Worm (Caenorhabditis elegans) whole organism, young adult: Measurements from ENCODE around the gene srt-43.

Source experiments
- B0019.2 ChIP-seq: fragments of 200-800 bp; sonication (Bioruptor generic); conservative IDR thresholded peaks from 2 replicates; pipeline ENCODE4 v1.3.6; 2022; ENCODE audit warnings: missing genetic modification reagents, missing genetic modification characterization, missing compliant biosample characterization
- C17E4.6 ChIP-seq: fragments of 200-800 bp; sonication (Bioruptor generic); IDR thresholded peaks from 2 replicates; pipeline ENCODE4 v1.3.6; 2022; ENCODE audit warnings: missing genetic modification reagents, missing genetic modification characterization, missing compliant biosample characterization
- F23B12.7 ChIP-seq: sonication (generic microtip); optimal IDR thresholded peaks from 2 replicates; lab custom pipeline; 2017; ENCODE audit warnings: missing genetic modification characterization, mild to moderate bottlenecking, missing compliant biosample characterization, antibody characterized with exemption, moderate library complexity; ENCODE audit not compliant: insufficient read depth
- F33H1.4 ChIP-seq: fragments of 200-800 bp; sonication (Bioruptor generic); IDR thresholded peaks from 2 replicates; pipeline ENCODE4 v1.3.6; 2022; ENCODE audit warnings: missing genetic modification reagents, missing genetic modification characterization, missing compliant biosample characterization
- F49E8.2 ChIP-seq: sonication (generic microtip); optimal IDR thresholded peaks from 3 replicates; lab custom pipeline; 2017; ENCODE audit warnings: missing genetic modification characterization, mild to moderate bottlenecking, missing compliant biosample characterization, antibody characterized with exemption, moderate library complexity; ENCODE audit not compliant: insufficient read depth
- F57A8.1 ChIP-seq: fragments of 200-800 bp; sonication (Bioruptor generic); optimal IDR thresholded peaks from 2 replicates; lab custom pipeline; 2018; ENCODE audit warnings: mild to moderate bottlenecking, missing genetic modification characterization, moderate library complexity, missing compliant biosample characterization
- K11D2.4 ChIP-seq: fragments of 200-800 bp; sonication (Bioruptor generic); IDR thresholded peaks from 2 replicates; pipeline ENCODE4 v1.3.6; 2022; ENCODE audit warnings: missing genetic modification reagents, missing genetic modification characterization, missing compliant biosample characterization
- Y53F4B.3 ChIP-seq: fragments of 200-800 bp; sonication (Bioruptor generic); IDR thresholded peaks from 2 replicates; pipeline ENCODE4 v1.3.6; 2022; ENCODE audit warnings: missing genetic modification reagents, missing genetic modification characterization, missing compliant biosample characterization
- ZK185.1 ChIP-seq: sonication (generic microtip); optimal IDR thresholded peaks from 2 replicates; lab custom pipeline; 2016; ENCODE audit warnings: mild to moderate bottlenecking, missing genetic modification characterization, missing compliant biosample characterization; ENCODE audit not compliant: poor library complexity, severe bottlenecking
- ama-1 ChIP-seq, 3 experiments: fragments of 150-350 bp in 1 of 3; sonication (generic microtip) in 2 of 3; optimal IDR thresholded peaks; 2 replicates each; lab custom pipeline; 2014 to 2018; ENCODE audit warnings: missing biosample characterization in 2 of 3, missing genetic modification characterization in 2 of 3, missing genetic modification reagents in 2 of 3
- aptf-2 ChIP-seq: fragments of 200-800 bp; sonication (Bioruptor generic); conservative IDR thresholded peaks from 2 replicates; pipeline ENCODE4 v1.3.6; 2022; ENCODE audit warnings: missing genetic modification reagents, missing genetic modification characterization, missing compliant biosample characterization
- atf-7 ChIP-seq: sonication (generic microtip); optimal IDR thresholded peaks from 2 replicates; lab custom pipeline; 2017; ENCODE audit warnings: mild to moderate bottlenecking, missing genetic modification characterization, missing compliant biosample characterization
- ceh-27 ChIP-seq: fragments of 200-800 bp; sonication (Bioruptor generic); optimal IDR thresholded peaks from 2 replicates; lab custom pipeline; 2018; ENCODE audit warnings: mild to moderate bottlenecking, missing genetic modification characterization, moderate library complexity, missing compliant biosample characterization
- efl-1 ChIP-seq: fragments of 150-350 bp; optimal IDR thresholded peaks from 2 replicates; lab custom pipeline; 2014; ENCODE audit warnings: missing biosample characterization, missing genetic modification reagents, missing genetic modification characterization
- egl-18 ChIP-seq: fragments of 200-800 bp; sonication (Bioruptor generic); IDR thresholded peaks from 2 replicates; pipeline ENCODE4 v1.3.6; 2022; ENCODE audit warnings: missing genetic modification reagents, missing genetic modification characterization, missing compliant biosample characterization
- egrh-3 ChIP-seq: fragments of 200-800 bp; sonication (Bioruptor generic); IDR thresholded peaks from 2 replicates; pipeline ENCODE4 v1.3.6; 2022; ENCODE audit warnings: missing genetic modification reagents, missing genetic modification characterization, missing compliant biosample characterization
- ekl-4 ChIP-seq: fragments of 200-800 bp; sonication (Bioruptor generic); IDR thresholded peaks from 2 replicates; pipeline ENCODE4 v1.3.6; 2022; ENCODE audit warnings: missing genetic modification reagents, missing genetic modification characterization, missing compliant biosample characterization
- him-1 ChIP-seq: sonication (generic microtip); optimal IDR thresholded peaks from 2 replicates; lab custom pipeline; 2016; ENCODE audit warnings: missing genotype, missing genetic modification reagents, missing genetic modification characterization, missing compliant biosample characterization
- hmg-1.2 ChIP-seq: fragments of 200-800 bp; sonication (Bioruptor generic); IDR thresholded peaks from 2 replicates; pipeline ENCODE4 v1.3.6; 2022; ENCODE audit warnings: missing genetic modification reagents, missing genetic modification characterization, missing compliant biosample characterization
- hsf-1 ChIP-seq: fragments of 200-800 bp; sonication (Bioruptor generic); IDR thresholded peaks from 2 replicates; pipeline ENCODE4 v1.3.6; 2022; ENCODE audit warnings: missing genetic modification reagents, missing genetic modification characterization, missing compliant biosample characterization
- let-526 ChIP-seq: fragments of 200-800 bp; sonication (Bioruptor generic); IDR thresholded peaks from 2 replicates; pipeline ENCODE4 v1.3.6; 2022; ENCODE audit warnings: missing genetic modification reagents, missing genetic modification characterization, missing compliant biosample characterization
- lin-26 ChIP-seq: fragments of 200-800 bp; sonication (Bioruptor generic); IDR thresholded peaks from 2 replicates; pipeline ENCODE4 v1.3.6; 2022; ENCODE audit warnings: missing genetic modification reagents, missing genetic modification characterization, missing compliant biosample characterization
- lin-54 ChIP-seq: fragments of 200-800 bp; sonication (Bioruptor generic); optimal IDR thresholded peaks from 2 replicates; lab custom pipeline; 2018; ENCODE audit warnings: mild to moderate bottlenecking, missing genetic modification characterization, missing compliant biosample characterization
- madf-3 ChIP-seq: fragments of 200-800 bp; sonication (Bioruptor generic); IDR thresholded peaks from 2 replicates; pipeline ENCODE4 v1.3.6; 2022; ENCODE audit warnings: missing genetic modification reagents, missing genetic modification characterization, missing compliant biosample characterization
- nfya-1 ChIP-seq: sonication (generic microtip); optimal IDR thresholded peaks from 2 replicates; lab custom pipeline; 2017; ENCODE audit warnings: antibody characterized with exemption, missing compliant biosample characterization, missing genetic modification characterization, borderline replicate concordance; ENCODE audit not compliant: insufficient read depth
- nhr-80 ChIP-seq: sonication (generic microtip); optimal IDR thresholded peaks from 2 replicates; lab custom pipeline; 2016; ENCODE audit warnings: missing genetic modification characterization, missing compliant biosample characterization
- nhr-90 ChIP-seq: sonication (generic microtip); optimal IDR thresholded peaks from 2 replicates; lab custom pipeline; 2016; ENCODE audit warnings: missing genotype, mild to moderate bottlenecking, missing genetic modification characterization, missing compliant biosample characterization
- rcor-1 ChIP-seq: fragments of 200-800 bp; sonication (Bioruptor generic); IDR thresholded peaks from 2 replicates; pipeline ENCODE4 v1.3.6; 2022; ENCODE audit warnings: missing genetic modification reagents, missing genetic modification characterization, missing compliant biosample characterization
- sptf-2 ChIP-seq: fragments of 200-800 bp; sonication (Bioruptor generic); optimal IDR thresholded peaks from 2 replicates; lab custom pipeline; 2018; ENCODE audit warnings: mild to moderate bottlenecking, missing genetic modification characterization, missing compliant biosample characterization
- ztf-22 ChIP-seq: fragments of 200-800 bp; sonication (Bioruptor generic); optimal IDR thresholded peaks from 2 replicates; lab custom pipeline; 2018; ENCODE audit warnings: mild to moderate bottlenecking, missing genetic modification characterization, moderate library complexity, missing compliant biosample characterization
- ztf-28 ChIP-seq: fragments of 200-800 bp; sonication (Bioruptor generic); IDR thresholded peaks from 2 replicates; pipeline ENCODE4 v1.3.6; 2022; ENCODE audit warnings: missing genetic modification reagents, missing genetic modification characterization, missing compliant biosample characterization

The srt-43 gene

ce11 chrV:12786340-12786739 lies 17.3 kb downstream of the srt-43 start:
- TF ChIP-seq F49E8.2, result no peak
- TF ChIP-seq lin-26, result no peak
- no peak for TF ChIP-seq hmg-1.2
- no peak for TF ChIP-seq rcor-1

ce11 chrV:12787026-12787425 lies 18.0 kb downstream of the srt-43 start, which contains the start of gene fkb-4:
fkb-4 (minus strand) TSS chrV:12787126.
- no peak for TF ChIP-seq ekl-4 (GFP tag; lab: Robert Waterston, UW)
- no peak for TF ChIP-seq Y53F4B.3 (GFP tag; lab: Robert Waterston, UW)
- no peak for TF ChIP-seq ztf-28
- TF ChIP-seq hsf-1 (GFP tag; lab: Robert Waterston, UW), result no peak
- TF ChIP-seq ztf-22 (GFP tag; lab: Kevin White, UChicago), result no peak

- TF ChIP-seq egrh-3 (GFP tag; lab: Robert Waterston, UW), result no peak
- TF ChIP-seq let-526 (GFP tag; lab: Robert Waterston, UW), result no peak
- no peak for TF ChIP-seq ceh-27 (GFP tag; lab: Kevin White, UChicago)
- TF ChIP-seq nhr-90 (tag; lab: Kevin White, UChicago), result no peak
- no peak for TF ChIP-seq ama-1 (optimal IDR thresholded peaks at IDR 0.05; lab: Kevin White, UChicago)
- TF ChIP-seq ama-1 (GFP tag; optimal IDR thresholded peaks at IDR 0.05; lab: Kevin White, UChicago), result no peak
- TF ChIP-seq F33H1.4, result no peak
- TF ChIP-seq aptf-2, result no peak
- no peak for TF ChIP-seq him-1 (tag; lab: Kevin White, UChicago)
- no peak for TF ChIP-seq efl-1 (GFP tag; lab: Kevin White, UChicago)
These were observed 19.4 kb downstream of the srt-43 start, which contains the start of gene srbc-44 for ce11 chrV:12788451-12788850. srbc-44 (minus strand) TSS chrV:12788551.

- TF ChIP-seq B0019.2 (GFP tag; lab: Robert Waterston, UW) (no peak), lin-54 (GFP tag; lab: Kevin White, UChicago) (no peak), egl-18 (GFP tag; lab: Robert Waterston, UW) (no peak)
These were observed 21.1 kb downstream of the srt-43 start, which contains the start of gene srbc-43 for ce11 chrV:12790188-12790587. srbc-43 (minus strand) TSS chrV:12790518.

- TF ChIP-seq efl-1 (GFP tag; lab: Kevin White, UChicago) (no peak), ZK185.1 (tag; lab: Kevin White, UChicago) (no peak), nhr-80 (tag; lab: Kevin White, UChicago) (peak; percentile 22), atf-7 (no peak), F57A8.1 (GFP tag; lab: Kevin White, UChicago) (no peak), ekl-4 (GFP tag; lab: Robert Waterston, UW) (no peak), F23B12.7 (tag; lab: Kevin White, UChicago) (no peak)
These were observed 23.7 kb downstream of the srt-43 start, which contains the start of gene ugt-5 for ce11 chrV:12792752-12793151. ugt-5 (minus strand) TSS chrV:12792965.

- TF ChIP-seq F49E8.2 (no peak), nhr-80 (tag; lab: Kevin White, UChicago) (peak; percentile 62)
- TF ChIP-seq, all 124 proteins: peak for 1
These were observed 26.1 kb downstream of the srt-43 start, which contains the start of gene ugt-4 for ce11 chrV:12795196-12795595. ugt-4 (minus strand) TSS chrV:12795336.

- TF ChIP-seq sptf-2, result no peak
- TF ChIP-seq C17E4.6, result no peak
- no peak for TF ChIP-seq K11D2.4 (GFP tag; lab: Robert Waterston, UW)
- TF ChIP-seq nfya-1 (tag; lab: Kevin White, UChicago), result no peak
- TF ChIP-seq rcor-1, result no peak
- no peak for TF ChIP-seq ekl-4 (GFP tag; lab: Robert Waterston, UW)
- no peak for TF ChIP-seq madf-3 (GFP tag; lab: Robert Waterston, UW)
- TF ChIP-seq, all 124 proteins: peak for 0
These were observed 26.9 kb downstream of the srt-43 start for ce11 chrV:12795927-12796326.
